Worm (Caenorhabditis elegans) whole organism, young adult: ENCODE measurements around the gene B0228.1.

Experiments
- T07F8.4 ChIP-seq: sonication (generic microtip); optimal IDR thresholded peaks from 2 replicates; lab custom pipeline; 2016; ENCODE audit warnings: mild to moderate bottlenecking, missing genetic modification characterization, moderate library complexity, missing compliant biosample characterization
- ceh-27 ChIP-seq: fragments of 200-800 bp; sonication (Bioruptor generic); optimal IDR thresholded peaks from 2 replicates; lab custom pipeline; 2018; ENCODE audit warnings: mild to moderate bottlenecking, missing genetic modification characterization, moderate library complexity, missing compliant biosample characterization
- die-1 ChIP-seq: sonication (generic microtip); optimal IDR thresholded peaks from 2 replicates; lab custom pipeline; 2016; ENCODE audit warnings: missing genotype, mild to moderate bottlenecking, missing genetic modification characterization, missing compliant biosample characterization
- hlh-12 ChIP-seq: sonication (generic microtip); optimal IDR thresholded peaks from 2 replicates; lab custom pipeline; 2016; ENCODE audit warnings: missing genetic modification characterization, missing compliant biosample characterization
- madf-10 ChIP-seq: sonication (generic microtip); optimal IDR thresholded peaks from 2 replicates; lab custom pipeline; 2016; ENCODE audit warnings: mild to moderate bottlenecking, missing genetic modification characterization, missing compliant biosample characterization

ce11 chrII:7794222-7794621, 39.1 kb downstream of the B0228.1 start, which contains the start of gene glr-4:
- TF ChIP-seq ceh-27 (GFP tag; lab: Kevin White, UChicago) (no peak), hlh-12 (tag; lab: Kevin White, UChicago) (no peak), die-1 (tag; lab: Kevin White, UChicago) (no peak), madf-10 (no peak), T07F8.4 (tag; lab: Kevin White, UChicago) (no peak)
